Worm (Caenorhabditis elegans): Measurements from ENCODE around the gene C55A6.12.
"Not testable (repeated sequence)": the region's sequence is repeated elsewhere in the genome, so short reads cannot be mapped to it uniquely, and the experiment has no call there.

C55A6.12 gene

DNA sequence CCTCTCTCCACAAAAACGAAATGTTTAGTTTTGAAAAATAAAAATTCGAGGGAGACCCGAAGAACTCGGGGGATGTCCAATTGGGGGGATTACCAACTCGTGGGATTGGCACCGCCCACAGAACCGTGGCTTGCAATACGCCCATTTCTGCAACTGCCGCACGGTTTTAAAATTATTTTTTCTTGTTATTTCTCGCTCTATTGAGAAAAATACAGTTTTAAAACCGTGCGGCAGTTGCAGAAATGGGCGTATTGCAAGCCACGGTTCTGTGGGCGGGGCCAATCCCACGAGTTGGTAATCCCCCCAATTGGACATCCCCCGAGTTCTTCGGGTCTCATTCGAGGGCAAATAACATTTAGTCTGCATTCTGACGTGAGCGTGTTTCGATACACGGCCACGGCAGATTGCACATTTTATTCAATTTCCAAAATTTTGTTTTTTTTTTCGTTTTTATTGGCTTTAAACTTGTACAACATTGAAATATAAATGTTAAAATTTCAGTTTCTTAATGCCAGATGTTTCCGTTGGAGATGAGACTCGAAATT, 2.0 kb upstream of the C55A6.12 start, which contains the start of the genes C55A6.1 and C55A6.10 (continued):
- TF ChIP-seq egl-44 (GFP tag; IDR thresholded peaks at IDR 0.05) (peak; percentile 65; the same call in 1 of the 2 replicates), K11D2.4 (GFP tag; IDR thresholded peaks at IDR 0.05) (peak; percentile 78; the same call in 1 of the 2 replicates), lin-40 (tag; optimal IDR thresholded peaks at IDR 0.05) (peak; percentile 89), Y67H2A.10 (GFP tag; conservative IDR thresholded peaks at IDR 0.05) (peak; percentile 71; the same call in 1 of the 2 replicates), cebp-1 (GFP tag; IDR thresholded peaks at IDR 0.05) (0 out of 2 replicates have a peak, but pooled peaks have one; percentile 32), cebp-1 (tag; optimal IDR thresholded peaks at IDR 0.05) (peak; percentile 79), attf-3 (GFP tag; conservative IDR thresholded peaks at IDR 0.05) (peak; percentile 69), ztf-26 (tag; optimal IDR thresholded peaks at IDR 0.05) (peak; percentile 51), mcd-1 (GFP tag; IDR thresholded peaks at IDR 0.05) (peak; percentile 91), rpc-1 (optimal IDR thresholded peaks at IDR 0.05) (peak; percentile 24), madf-3 (GFP tag; IDR thresholded peaks at IDR 0.05) (peak; percentile 64; the same call in 1 of the 2 replicates), ekl-4 (GFP tag; IDR thresholded peaks at IDR 0.05) (peak; percentile 90), dpl-1 (GFP tag; optimal IDR thresholded peaks at IDR 0.05) (peak; percentile 31), nhr-90 (tag; optimal IDR thresholded peaks at IDR 0.05) (peak; percentile 20), lin-26 (GFP tag; IDR thresholded peaks at IDR 0.05) (0 out of 2 replicates have a peak, but pooled peaks have one; percentile 54), nhr-80 (tag; optimal IDR thresholded peaks at IDR 0.05) (peak; percentile 70), Y53G8AR.9 (GFP tag; conservative IDR thresholded peaks at IDR 0.05) (peak; percentile 70; the same call in 1 of the 2 replicates), Y79H2A.3 (GFP tag; conservative IDR thresholded peaks at IDR 0.05) (peak; percentile 70; the same call in 1 of the 2 replicates), tlf-1 (GFP tag; optimal IDR thresholded peaks at IDR 0.05) (peak; percentile 30), attf-5 (GFP tag; optimal IDR thresholded peaks at IDR 0.05) (peak; percentile 86), B0019.2 (GFP tag; conservative IDR thresholded peaks at IDR 0.05) (peak; percentile 72; the same call in 1 of the 2 replicates), D2030.7 (GFP tag; IDR thresholded peaks at IDR 0.05) (peak; percentile 93), ztf-18 (tag; optimal IDR thresholded peaks at IDR 0.05) (peak; percentile 86), let-607 (tag; optimal IDR thresholded peaks at IDR 0.05) (peak in 1 of 2 experiments; percentile 29), bed-2 (GFP tag; IDR thresholded peaks at IDR 0.05) (peak; percentile 50; the same call in 1 of the 2 replicates), attf-6 (GFP tag; IDR thresholded peaks at IDR 0.05) (peak; percentile 76), ztf-6 (GFP tag; IDR thresholded peaks at IDR 0.05) (0 out of 2 replicates have a peak, but pooled peaks have one; percentile 17), ceh-100 (GFP tag; IDR thresholded peaks at IDR 0.05) (peak; percentile 97), dox-1 (GFP tag; IDR thresholded peaks at IDR 0.05) (peak; percentile 93), tbp1 (GFP tag; optimal IDR thresholded peaks at IDR 0.05) (peak; percentile 51), hsf-1 (GFP tag; IDR thresholded peaks at IDR 0.05) (peak; percentile 38), lin-54 (GFP tag; optimal IDR thresholded peaks at IDR 0.05) (peak; percentile 72), nfyb-1 (GFP tag; IDR thresholded peaks at IDR 0.05) (peak; percentile 97), egrh-3 (GFP tag; IDR thresholded peaks at IDR 0.05) (peak; percentile 69; the same call in 1 of the 2 replicates), athp-1 (tag; optimal IDR thresholded peaks at IDR 0.05) (peak; percentile 59), F23B12.7 (tag; optimal IDR thresholded peaks at IDR 0.05; ENCODE audit: insufficient read depth) (peak; percentile 56), pbrm-1 (GFP tag; IDR thresholded peaks at IDR 0.05) (peak; percentile 93), snpc-1.3 (tag; optimal IDR thresholded peaks at IDR 0.05; ENCODE audit: insufficient read depth) (peak; percentile 46), K12H6.12 (tag; optimal IDR thresholded peaks at IDR 0.05) (peak; percentile 50), ceh-91 (GFP tag; IDR thresholded peaks at IDR 0.05) (peak; percentile 74), snpc-1.1 (tag; optimal IDR thresholded peaks at IDR 0.05; ENCODE audit: insufficient read depth) (peak; percentile 21), madf-6 (GFP tag; IDR thresholded peaks at IDR 0.05) (peak; percentile 71)
- TF ChIP-seq rpc-1 (tag; optimal IDR thresholded peaks at IDR 0.05), result not testable (repeated sequence)

Measured in whole organism, young adult.